Worm (Caenorhabditis elegans): ENCODE measurements around the gene C41A3.2.

The C41A3.2 gene

ce11 chrX:5382778-5383177, 31.4 kb downstream of the C41A3.2 start:
- TF ChIP-seq tab-1 (GFP tag; IDR thresholded peaks at IDR 0.05) (no peak), klf-2 (GFP tag; conservative IDR thresholded peaks at IDR 0.05) (no peak), ref-1 (GFP tag; conservative IDR thresholded peaks at IDR 0.05) (no peak), T22C8.4 (GFP tag; IDR thresholded peaks at IDR 0.05) (no peak), ztf-23 (GFP tag; IDR thresholded peaks at IDR 0.05) (no peak), ztf-29 (GFP tag; IDR thresholded peaks at IDR 0.05) (no peak), flt-1 (GFP tag; IDR thresholded peaks at IDR 0.05) (no peak), cog-1 (tag; optimal IDR thresholded peaks at IDR 0.05) (no peak), med-1 (GFP tag; optimal IDR thresholded peaks at IDR 0.05; ENCODE audit: insufficient read depth) (no peak)

- TF ChIP-seq tab-1 (GFP tag; IDR thresholded peaks at IDR 0.05) (no peak), ref-1 (GFP tag; conservative IDR thresholded peaks at IDR 0.05) (no peak), ztf-29 (GFP tag; IDR thresholded peaks at IDR 0.05) (no peak), flt-1 (GFP tag; IDR thresholded peaks at IDR 0.05) (no peak), med-1 (GFP tag; optimal IDR thresholded peaks at IDR 0.05; ENCODE audit: insufficient read depth) (no peak)
These were observed 36.8 kb downstream of the C41A3.2 start, which contains the start of gene sek-5 for ce11 chrX:5377307-5377706. Gene sek-5, plus strand, starts transcription at chrX:5377607.

ce11 chrX:5374742-5375141, 39.4 kb downstream of the C41A3.2 start, which contains the start of gene sek-4:
Gene sek-4, plus strand, starts transcription at chrX:5375059.
- no peak for TF ChIP-seq ztf-23 (GFP tag; IDR thresholded peaks at IDR 0.05)
- no peak for TF ChIP-seq T22C8.4 (GFP tag; IDR thresholded peaks at IDR 0.05)
- no peak for TF ChIP-seq ztf-29 (GFP tag; IDR thresholded peaks at IDR 0.05)
- no peak for TF ChIP-seq klf-2 (GFP tag; conservative IDR thresholded peaks at IDR 0.05)
- TF ChIP-seq tab-1 (GFP tag; IDR thresholded peaks at IDR 0.05) = no peak
- no peak for TF ChIP-seq ref-1 (GFP tag; conservative IDR thresholded peaks at IDR 0.05)
- TF ChIP-seq flt-1 (GFP tag; IDR thresholded peaks at IDR 0.05) = no peak
- no peak for TF ChIP-seq med-1 (GFP tag; optimal IDR thresholded peaks at IDR 0.05; ENCODE audit: insufficient read depth)
- no peak for TF ChIP-seq cog-1 (tag; optimal IDR thresholded peaks at IDR 0.05)

ce11 chrX:5373597-5373996, 40.6 kb downstream of the C41A3.2 start:
- TF ChIP-seq flt-1 (GFP tag; IDR thresholded peaks at IDR 0.05) = no peak
- no peak for TF ChIP-seq T22C8.4 (GFP tag; IDR thresholded peaks at IDR 0.05)
- no peak for TF ChIP-seq cog-1 (tag; optimal IDR thresholded peaks at IDR 0.05)
- no peak for TF ChIP-seq ztf-29 (GFP tag; IDR thresholded peaks at IDR 0.05)
- TF ChIP-seq ref-1 (GFP tag; conservative IDR thresholded peaks at IDR 0.05) = no peak
- TF ChIP-seq ztf-23 (GFP tag; IDR thresholded peaks at IDR 0.05) = no peak
- no peak for TF ChIP-seq med-1 (GFP tag; optimal IDR thresholded peaks at IDR 0.05; ENCODE audit: insufficient read depth)
- TF ChIP-seq klf-2 (GFP tag; conservative IDR thresholded peaks at IDR 0.05) = no peak
- no peak for TF ChIP-seq tab-1 (GFP tag; IDR thresholded peaks at IDR 0.05)

- no peak for TF ChIP-seq T22C8.4 (GFP tag; IDR thresholded peaks at IDR 0.05)
- no peak for TF ChIP-seq med-1 (GFP tag; optimal IDR thresholded peaks at IDR 0.05; ENCODE audit: insufficient read depth)
- no peak for TF ChIP-seq ref-1 (GFP tag; conservative IDR thresholded peaks at IDR 0.05)
- no peak for TF ChIP-seq tab-1 (GFP tag; IDR thresholded peaks at IDR 0.05)
- no peak for TF ChIP-seq cog-1 (tag; optimal IDR thresholded peaks at IDR 0.05)
- TF ChIP-seq ztf-23 (GFP tag; IDR thresholded peaks at IDR 0.05) = no peak
- no peak for TF ChIP-seq klf-2 (GFP tag; conservative IDR thresholded peaks at IDR 0.05)
- no peak for TF ChIP-seq ztf-29 (GFP tag; IDR thresholded peaks at IDR 0.05)
- TF ChIP-seq flt-1 (GFP tag; IDR thresholded peaks at IDR 0.05) = no peak
These were observed 41.5 kb downstream of the C41A3.2 start, which contains the start of gene F35C8.8 for ce11 chrX:5372638-5373037. Gene F35C8.8, minus strand, starts transcription at chrX:5372639.

- TF ChIP-seq ref-1 (GFP tag; conservative IDR thresholded peaks at IDR 0.05) (no peak), flt-1 (GFP tag; IDR thresholded peaks at IDR 0.05) (no peak), cog-1 (tag; optimal IDR thresholded peaks at IDR 0.05) (no peak), ztf-29 (GFP tag; IDR thresholded peaks at IDR 0.05) (no peak), ztf-23 (GFP tag; IDR thresholded peaks at IDR 0.05) (no peak), med-1 (GFP tag; optimal IDR thresholded peaks at IDR 0.05; ENCODE audit: insufficient read depth) (no peak), tab-1 (GFP tag; IDR thresholded peaks at IDR 0.05) (no peak), T22C8.4 (GFP tag; IDR thresholded peaks at IDR 0.05) (no peak), klf-2 (GFP tag; conservative IDR thresholded peaks at IDR 0.05) (no peak)
These were observed 43.5 kb downstream of the C41A3.2 start for ce11 chrX:5370605-5371004.

- no peak for TF ChIP-seq tab-1 (GFP tag; IDR thresholded peaks at IDR 0.05)
- TF ChIP-seq T22C8.4 (GFP tag; IDR thresholded peaks at IDR 0.05) = no peak
- no peak for TF ChIP-seq ztf-23 (GFP tag; IDR thresholded peaks at IDR 0.05)
- TF ChIP-seq cog-1 (tag; optimal IDR thresholded peaks at IDR 0.05) = peak; percentile 17
- TF ChIP-seq klf-2 (GFP tag; conservative IDR thresholded peaks at IDR 0.05) = no peak
These were observed 45.9 kb downstream of the C41A3.2 start, which contains the start of gene jkk-1 for ce11 chrX:5368220-5368619. Gene jkk-1, plus strand, starts transcription at chrX:5368468.

- no peak for TF ChIP-seq tab-1 (GFP tag; IDR thresholded peaks at IDR 0.05)
- TF ChIP-seq med-1 (GFP tag; optimal IDR thresholded peaks at IDR 0.05; ENCODE audit: insufficient read depth) = no peak
- TF ChIP-seq klf-2 (GFP tag; conservative IDR thresholded peaks at IDR 0.05) = no peak
- TF ChIP-seq flt-1 (GFP tag; IDR thresholded peaks at IDR 0.05) = no peak
- TF ChIP-seq T22C8.4 (GFP tag; IDR thresholded peaks at IDR 0.05) = no peak
- TF ChIP-seq ref-1 (GFP tag; conservative IDR thresholded peaks at IDR 0.05) = no peak
- no peak for TF ChIP-seq ztf-23 (GFP tag; IDR thresholded peaks at IDR 0.05)
- no peak for TF ChIP-seq ztf-29 (GFP tag; IDR thresholded peaks at IDR 0.05)
- TF ChIP-seq cog-1 (tag; optimal IDR thresholded peaks at IDR 0.05) = no peak
These were observed 47.5 kb downstream of the C41A3.2 start for ce11 chrX:5366613-5367012.

ce11 chrX:5365437-5365836, 48.7 kb downstream of the C41A3.2 start, which contains the start of gene F35C8.5:
Gene F35C8.5, plus strand, starts transcription at chrX:5365813.
- TF ChIP-seq klf-2 (GFP tag; conservative IDR thresholded peaks at IDR 0.05) = no peak
- TF ChIP-seq ztf-23 (GFP tag; IDR thresholded peaks at IDR 0.05) = no peak
- no peak for TF ChIP-seq flt-1 (GFP tag; IDR thresholded peaks at IDR 0.05)
- no peak for TF ChIP-seq tab-1 (GFP tag; IDR thresholded peaks at IDR 0.05)
- no peak for TF ChIP-seq T22C8.4 (GFP tag; IDR thresholded peaks at IDR 0.05)
- no peak for TF ChIP-seq ztf-29 (GFP tag; IDR thresholded peaks at IDR 0.05)
- TF ChIP-seq ref-1 (GFP tag; conservative IDR thresholded peaks at IDR 0.05) = no peak
- TF ChIP-seq med-1 (GFP tag; optimal IDR thresholded peaks at IDR 0.05; ENCODE audit: insufficient read depth) = no peak
- TF ChIP-seq cog-1 (tag; optimal IDR thresholded peaks at IDR 0.05) = no peak

ce11 chrX:5364222-5364621, 49.9 kb downstream of the C41A3.2 start, which contains the start of gene chtl-1:
Gene chtl-1, minus strand, starts transcription at chrX:5364322.
- TF ChIP-seq tab-1 (GFP tag; IDR thresholded peaks at IDR 0.05) = no peak
- no peak for TF ChIP-seq T22C8.4 (GFP tag; IDR thresholded peaks at IDR 0.05)
- TF ChIP-seq ref-1 (GFP tag; conservative IDR thresholded peaks at IDR 0.05) = no peak
- TF ChIP-seq cog-1 (tag; optimal IDR thresholded peaks at IDR 0.05) = no peak
- TF ChIP-seq flt-1 (GFP tag; IDR thresholded peaks at IDR 0.05) = no peak
- TF ChIP-seq ztf-23 (GFP tag; IDR thresholded peaks at IDR 0.05) = no peak
- TF ChIP-seq klf-2 (GFP tag; conservative IDR thresholded peaks at IDR 0.05) = no peak
- TF ChIP-seq ztf-29 (GFP tag; IDR thresholded peaks at IDR 0.05) = no peak
- no peak for TF ChIP-seq med-1 (GFP tag; optimal IDR thresholded peaks at IDR 0.05; ENCODE audit: insufficient read depth)

Measured in whole organism, midembryonic.